Worm (Caenorhabditis elegans): Measurements from ENCODE around the gene glb-27.

DNA sequence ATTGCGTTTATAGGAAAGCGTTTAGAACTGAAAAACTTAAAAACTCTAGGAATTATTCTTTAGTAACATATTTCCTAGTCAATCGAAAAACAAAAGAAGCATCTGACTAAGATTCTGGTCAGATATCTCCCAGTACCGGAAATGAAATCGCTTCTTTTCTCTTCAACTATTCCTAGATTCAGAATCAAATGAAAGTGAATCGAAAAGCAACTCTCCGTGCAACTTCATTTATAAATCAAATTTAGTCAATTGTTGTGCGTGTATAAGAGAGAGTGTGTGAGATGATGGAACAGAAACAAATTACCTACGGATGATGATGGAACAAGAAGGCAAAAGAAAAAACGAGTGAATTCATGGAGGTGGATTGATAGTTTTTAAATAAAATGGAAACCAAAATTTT lies 3.1 kb upstream of the glb-27 start:
- no peak for TF ChIP-seq aptf-2 (GFP tag; conservative IDR thresholded peaks at IDR 0.05)
- no peak for TF ChIP-seq F10E7.11 (tag; optimal IDR thresholded peaks at IDR 0.05)
- TF ChIP-seq ceh-40 (GFP tag; IDR thresholded peaks at IDR 0.05), result no peak
- TF ChIP-seq ztf-28 (GFP tag; IDR thresholded peaks at IDR 0.05), result no peak
- no peak for TF ChIP-seq egl-44 (GFP tag; IDR thresholded peaks at IDR 0.05)
- no peak for TF ChIP-seq gei-17 (GFP tag; optimal IDR thresholded peaks at IDR 0.05)
